Worm (Caenorhabditis elegans) whole organism, mixed stage, embryonic: Measurements from ENCODE around the gene Y71H2AM.3.

ENCODE experiments used
- blmp-1 ChIP-seq: fragments of 150-350 bp; optimal IDR thresholded peaks from 2 replicates; lab custom pipeline; 2014; ENCODE audit warnings: missing biosample characterization, missing genetic modification characterization
- elt-3 ChIP-seq: fragments of 150-350 bp; optimal IDR thresholded peaks from 2 replicates; lab custom pipeline; 2014; ENCODE audit warnings: missing biosample characterization, missing genetic modification characterization
- lsy-2 ChIP-seq: fragments of 150-350 bp; optimal IDR thresholded peaks from 2 replicates; lab custom pipeline; 2014; ENCODE audit warnings: missing biosample characterization, missing genetic modification characterization
- mab-5 ChIP-seq: fragments of 150-350 bp; optimal IDR thresholded peaks from 2 replicates; lab custom pipeline; 2014; ENCODE audit warnings: missing biosample characterization, missing genetic modification characterization
- mls-2 ChIP-seq: sonication (generic microtip); optimal IDR thresholded peaks from 2 replicates; lab custom pipeline; 2016; ENCODE audit warnings: mild to moderate bottlenecking, missing genetic modification characterization, moderate library complexity, missing compliant biosample characterization
- nhr-237 ChIP-seq: fragments of 150-350 bp; optimal IDR thresholded peaks from 2 replicates; lab custom pipeline; 2014; ENCODE audit warnings: missing biosample characterization, missing genetic modification characterization
- nhr-28 ChIP-seq: fragments of 150-350 bp; optimal IDR thresholded peaks from 2 replicates; lab custom pipeline; 2014; ENCODE audit warnings: missing biosample characterization, missing genetic modification characterization
- nhr-76 ChIP-seq: sonication (generic microtip); optimal IDR thresholded peaks from 2 replicates; lab custom pipeline; 2017; ENCODE audit warnings: missing biosample characterization, missing genetic modification characterization
- snpc-4 ChIP-seq: fragments of 150-350 bp; optimal IDR thresholded peaks from 2 replicates; lab custom pipeline; 2014; ENCODE audit warnings: missing biosample characterization, missing genetic modification characterization
- sptf-1 ChIP-seq: sonication (generic microtip); optimal IDR thresholded peaks from 2 replicates; lab custom pipeline; 2017; ENCODE audit warnings: mild to moderate bottlenecking, missing genetic modification characterization, moderate library complexity, missing compliant biosample characterization
- unc-39 ChIP-seq: fragments of 150-350 bp; optimal IDR thresholded peaks from 2 replicates; lab custom pipeline; 2014; ENCODE audit warnings: missing biosample characterization, missing genetic modification characterization
- unc-62 ChIP-seq: fragments of 150-350 bp; optimal IDR thresholded peaks from 2 replicates; lab custom pipeline; 2014; ENCODE audit warnings: missing biosample characterization, missing genetic modification reagents, missing genetic modification characterization
- ztf-11 ChIP-seq: fragments of 150-350 bp; optimal IDR thresholded peaks from 2 replicates; lab custom pipeline; 2014; ENCODE audit warnings: missing biosample characterization, missing genetic modification characterization

DNA sequence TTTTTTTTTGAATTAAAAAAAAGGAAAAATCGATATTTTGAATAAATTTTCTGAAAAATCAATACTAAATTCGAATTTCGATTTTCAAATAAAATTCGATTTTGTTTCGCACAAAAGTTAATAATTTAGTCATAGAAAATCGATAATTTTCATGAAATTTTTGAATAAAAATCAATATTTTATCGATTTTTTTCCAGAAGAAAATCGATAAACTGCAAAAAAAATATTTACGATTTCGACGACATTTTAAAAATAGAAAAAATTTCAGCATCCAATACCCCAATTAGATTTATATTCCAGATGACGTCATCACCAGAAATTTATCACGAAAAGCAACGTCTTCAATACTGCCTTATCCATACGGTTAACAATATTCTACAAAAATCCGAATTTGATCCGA, 31.1 kb downstream of the Y71H2AM.3 start, which contains the start of gene josd-1:
- TF ChIP-seq unc-39 (tag; lab: Kevin White, UChicago) (no peak), mab-5 (tag; lab: Kevin White, UChicago) (no peak), snpc-4 (no peak), blmp-1 (tag; lab: Kevin White, UChicago) (no peak), lsy-2 (tag; lab: Kevin White, UChicago) (no peak), mls-2 (tag; lab: Kevin White, UChicago) (no peak), unc-62 (GFP tag; lab: Kevin White, UChicago) (no peak), elt-3 (no peak), nhr-28 (no peak), nhr-237 (tag; lab: Kevin White, UChicago) (no peak), nhr-76 (tag; lab: Kevin White, UChicago) (no peak), ztf-11 (tag; lab: Kevin White, UChicago) (no peak), sptf-1 (tag; lab: Kevin White, UChicago) (no peak)
